Fruit fly (Drosophila melanogaster) whole organism: ENCODE results near the gene CG10725.

Experiments
- CG8478 ChIP-seq: fragments of >200 bp; optimal IDR thresholded peaks from 2 replicates; lab custom pipeline; 2018; ENCODE audit warnings: inconsistent platforms
- Dll ChIP-seq: fragments of >200 bp; optimal IDR thresholded peaks from 2 replicates; lab custom pipeline; 2017
- EcR ChIP-seq, 2 experiments: fragments of >200 bp; optimal IDR thresholded peaks; 2 replicates each; lab custom pipeline; 2017; ENCODE audit warnings: missing biosample characterization in 2 of 2, missing genetic modification characterization in 2 of 2, missing genetic modification reagents in 2 of 2
- pan ChIP-seq: fragments of >200 bp; optimal IDR thresholded peaks from 2 replicates; lab custom pipeline; 2017
- psq ChIP-seq: fragments of >200 bp; optimal IDR thresholded peaks from 2 replicates; lab custom pipeline; 2017
- usp ChIP-seq: fragments of >200 bp; optimal IDR thresholded peaks from 2 replicates; lab custom pipeline; 2017; ENCODE audit warnings: missing biosample characterization, missing genetic modification characterization, mixed read lengths

The CG10725 gene

DNA sequence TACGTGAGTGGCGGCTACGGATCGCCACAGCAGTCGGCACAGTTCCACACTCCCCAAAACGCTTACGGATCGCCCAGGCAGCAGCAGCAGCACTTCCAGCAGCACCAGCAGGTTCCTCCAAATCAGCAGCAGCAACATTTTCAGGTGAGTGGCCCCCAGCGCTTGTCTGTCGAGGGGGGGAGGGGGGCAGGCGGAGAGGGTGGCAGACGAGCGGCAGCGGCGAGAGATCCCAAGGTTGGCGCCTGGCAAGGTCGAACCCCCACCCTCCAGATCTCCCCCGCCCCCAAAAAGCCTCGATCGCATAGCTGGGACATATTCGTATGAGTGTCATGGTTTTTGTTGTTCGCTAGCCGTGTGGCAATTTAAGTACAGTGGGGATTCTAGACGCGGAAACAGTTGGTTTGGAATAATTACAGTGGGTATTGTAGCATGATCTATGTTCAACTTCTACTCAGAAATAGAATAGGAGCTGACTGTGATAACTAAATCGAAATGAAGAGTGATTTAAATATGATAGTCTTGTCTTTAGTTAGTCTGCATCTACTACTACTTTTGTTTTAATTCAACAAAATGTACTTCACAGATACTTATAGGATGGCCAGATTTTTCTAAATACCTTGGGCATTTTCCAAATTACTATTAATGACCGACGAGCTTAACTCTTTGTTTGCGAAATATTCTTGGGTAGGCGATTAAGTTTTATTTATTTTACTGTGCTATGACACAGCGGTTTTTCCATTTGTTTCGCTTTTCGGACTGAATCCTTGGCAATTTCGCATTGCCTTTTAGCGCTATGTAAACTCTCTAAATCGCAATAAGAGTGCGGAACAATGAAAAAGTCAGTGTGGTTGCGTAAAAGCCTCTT lies 40.8 kb downstream of the CG10725 start:
- TF ChIP-seq CG8478 (lab: Kevin White, UChicago) = no peak
- no peak for TF ChIP-seq Dll (lab: Kevin White, UChicago)
- TF ChIP-seq EcR (GFP tag; optimal IDR thresholded peaks at IDR 0.05; lab: Kevin White, UChicago) = no peak
- no peak for TF ChIP-seq psq
- no peak for TF ChIP-seq usp
- TF ChIP-seq pan (lab: Kevin White, UChicago) = no peak

DNA sequence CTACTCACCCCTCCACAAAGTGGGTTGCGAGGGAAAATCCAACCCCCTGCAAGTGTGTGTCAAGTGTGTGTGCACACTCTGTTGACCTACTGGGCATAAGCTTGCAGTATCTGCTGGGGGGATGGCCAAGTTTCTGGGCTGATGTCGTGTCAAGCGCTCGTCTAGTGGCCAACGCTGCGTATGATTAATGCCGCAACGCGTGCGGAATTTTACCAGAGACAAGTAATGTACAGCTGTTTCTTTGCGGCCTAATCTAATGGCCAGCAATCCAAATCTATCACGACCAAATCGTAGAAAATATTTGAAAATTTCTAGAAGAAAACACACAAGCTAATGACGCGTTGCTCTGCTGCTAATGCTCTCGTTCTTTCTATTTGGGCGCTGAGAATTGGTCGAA lies 41.4 kb downstream of the CG10725 start:
- TF ChIP-seq pan (lab: Kevin White, UChicago) = no peak
- no peak for TF ChIP-seq psq
- TF ChIP-seq EcR (GFP tag; optimal IDR thresholded peaks at IDR 0.05; lab: Kevin White, UChicago) = no peak
- TF ChIP-seq CG8478 (lab: Kevin White, UChicago) = no peak
- TF ChIP-seq usp = no peak
- no peak for TF ChIP-seq Dll (lab: Kevin White, UChicago)

DNA sequence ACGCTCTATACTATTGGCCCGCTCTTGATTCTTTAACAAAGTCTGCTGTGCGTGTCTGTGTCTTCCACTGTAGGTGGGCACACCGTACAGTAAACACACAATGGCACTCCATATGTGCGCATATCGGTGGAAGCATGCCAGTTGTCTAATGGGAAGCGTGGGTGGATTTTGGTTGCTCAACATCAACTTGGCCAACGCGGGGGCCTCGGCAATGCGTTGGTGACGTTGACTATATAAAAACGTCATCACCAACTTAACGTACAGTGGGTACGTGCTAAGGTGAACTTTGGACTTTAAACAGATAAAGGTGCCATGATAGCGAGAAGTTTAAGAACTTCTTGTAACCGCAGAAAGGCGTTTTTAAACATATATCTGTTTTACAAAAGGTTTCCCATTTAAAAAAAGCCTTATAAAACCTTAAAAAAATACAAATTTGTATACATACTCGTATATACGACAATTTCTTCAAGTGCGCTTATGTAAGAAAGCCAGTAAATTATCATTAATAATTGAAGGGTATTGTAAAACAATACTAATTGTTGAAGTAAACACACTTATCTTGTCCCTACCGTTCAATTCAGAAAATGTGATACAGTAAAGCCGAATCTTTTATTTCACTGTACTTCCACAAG lies 42.0 kb downstream of the CG10725 start:
- no peak for TF ChIP-seq EcR (GFP tag; optimal IDR thresholded peaks at IDR 0.05; lab: Kevin White, UChicago)
- TF ChIP-seq CG8478 (lab: Kevin White, UChicago) = no peak
- TF ChIP-seq psq = no peak
- TF ChIP-seq usp = no peak
- no peak for TF ChIP-seq Dll (lab: Kevin White, UChicago)
- TF ChIP-seq pan (lab: Kevin White, UChicago) = no peak

DNA sequence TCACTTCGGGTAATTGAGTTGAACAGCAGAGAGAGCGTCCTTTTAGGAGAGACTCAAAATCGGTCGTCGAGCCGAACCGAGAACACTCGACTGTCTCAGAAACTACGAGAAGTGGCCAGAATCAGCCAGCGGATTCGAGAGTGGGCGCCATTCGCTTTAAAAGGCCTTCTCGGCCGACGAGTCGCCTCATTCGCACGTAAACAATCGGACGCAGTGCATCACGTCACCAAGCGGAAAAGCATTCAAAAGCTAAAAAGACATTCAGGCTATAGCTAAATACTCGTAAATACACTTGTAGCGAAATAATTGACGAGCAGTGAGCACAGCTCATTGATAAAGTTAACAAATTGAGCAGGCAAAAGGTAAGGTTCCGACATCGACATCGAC lies 42.5 kb downstream of the CG10725 start:
- TF ChIP-seq EcR (GFP tag; optimal IDR thresholded peaks at IDR 0.05; lab: Kevin White, UChicago) (no peak), pan (lab: Kevin White, UChicago) (no peak), psq (no peak), usp (no peak), Dll (lab: Kevin White, UChicago) (peak; percentile 25)

DNA sequence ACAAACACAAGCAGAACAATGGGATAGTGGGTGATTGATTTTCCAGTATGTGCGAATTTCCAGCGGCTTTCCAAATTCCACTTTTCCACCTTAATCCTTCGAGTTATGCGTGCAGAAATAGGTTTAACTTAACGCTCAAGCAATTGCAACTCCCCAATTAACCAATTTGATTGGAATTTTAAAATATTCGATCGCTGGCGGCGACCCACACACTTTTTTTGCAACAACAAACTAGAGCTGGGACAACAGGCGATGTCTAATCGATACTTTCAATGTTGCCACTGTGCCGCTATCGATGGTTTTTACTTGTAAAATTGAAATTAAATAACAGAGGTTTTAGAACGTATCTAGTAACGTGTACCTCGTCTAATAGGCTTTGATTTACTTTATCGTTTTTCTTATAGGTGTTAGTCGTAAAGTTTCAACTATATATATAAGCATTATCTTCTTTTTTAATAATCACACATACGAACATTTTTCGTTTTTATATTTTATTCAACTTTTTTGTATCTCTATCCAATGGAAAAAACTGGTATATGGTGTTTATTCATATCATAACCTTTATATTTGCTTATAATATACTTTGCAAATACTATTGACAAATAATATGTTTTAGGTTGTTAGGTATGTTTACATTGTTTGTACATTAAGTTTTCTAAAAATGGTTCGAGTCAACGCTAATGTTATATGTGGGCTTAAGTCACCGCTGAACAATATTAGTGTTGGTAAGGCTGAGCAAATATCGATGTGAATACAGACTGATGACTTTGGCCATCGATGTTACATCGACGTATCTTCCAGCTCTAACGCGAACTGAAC lies 48.5 kb downstream of the CG10725 start, which contains the start of the genes Abp1 and Tgi:
Gene Abp1, minus strand, starts transcription at position 240 of the 819 bp plus-strand sequence.
Gene Tgi, plus strand, starts transcription at position 757 of the 819 bp plus-strand sequence.
- no peak for TF ChIP-seq pan (lab: Kevin White, UChicago)
- TF ChIP-seq Dll (lab: Kevin White, UChicago) = no peak
- TF ChIP-seq usp = no peak
- no peak for TF ChIP-seq EcR (GFP tag; optimal IDR thresholded peaks at IDR 0.05; lab: Kevin White, UChicago)
- TF ChIP-seq psq = no peak
- TF ChIP-seq CG8478 (lab: Kevin White, UChicago) = no peak

DNA sequence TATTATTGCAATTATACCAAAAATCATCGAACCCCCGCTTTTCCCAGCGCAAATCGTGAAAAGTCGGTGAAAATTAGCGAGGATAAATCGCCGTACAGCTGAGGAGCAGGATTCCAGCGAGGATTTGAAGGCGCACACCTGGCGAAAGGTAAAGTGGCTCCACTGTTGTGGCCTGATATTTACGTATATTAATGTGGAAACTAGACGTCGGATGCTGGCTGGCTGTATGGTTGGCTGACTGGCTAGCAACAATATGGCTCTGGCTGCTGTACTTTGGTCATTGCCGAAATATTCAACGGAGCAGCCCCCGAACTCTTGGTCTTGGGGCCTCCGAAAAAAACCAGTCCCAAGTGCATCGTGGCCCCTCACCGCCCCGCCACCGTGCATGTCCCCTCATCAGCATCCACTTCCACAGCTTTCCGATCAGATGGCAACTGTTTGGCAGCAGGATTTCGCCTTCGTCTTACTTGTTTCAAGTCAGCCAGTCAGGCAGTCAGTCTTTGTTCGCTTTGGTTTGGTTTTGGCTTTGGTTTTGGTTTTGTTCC lies 49.2 kb downstream of the CG10725 start:
- TF ChIP-seq CG8478 (lab: Kevin White, UChicago) (no peak), Dll (lab: Kevin White, UChicago) (peak; percentile 15)

DNA sequence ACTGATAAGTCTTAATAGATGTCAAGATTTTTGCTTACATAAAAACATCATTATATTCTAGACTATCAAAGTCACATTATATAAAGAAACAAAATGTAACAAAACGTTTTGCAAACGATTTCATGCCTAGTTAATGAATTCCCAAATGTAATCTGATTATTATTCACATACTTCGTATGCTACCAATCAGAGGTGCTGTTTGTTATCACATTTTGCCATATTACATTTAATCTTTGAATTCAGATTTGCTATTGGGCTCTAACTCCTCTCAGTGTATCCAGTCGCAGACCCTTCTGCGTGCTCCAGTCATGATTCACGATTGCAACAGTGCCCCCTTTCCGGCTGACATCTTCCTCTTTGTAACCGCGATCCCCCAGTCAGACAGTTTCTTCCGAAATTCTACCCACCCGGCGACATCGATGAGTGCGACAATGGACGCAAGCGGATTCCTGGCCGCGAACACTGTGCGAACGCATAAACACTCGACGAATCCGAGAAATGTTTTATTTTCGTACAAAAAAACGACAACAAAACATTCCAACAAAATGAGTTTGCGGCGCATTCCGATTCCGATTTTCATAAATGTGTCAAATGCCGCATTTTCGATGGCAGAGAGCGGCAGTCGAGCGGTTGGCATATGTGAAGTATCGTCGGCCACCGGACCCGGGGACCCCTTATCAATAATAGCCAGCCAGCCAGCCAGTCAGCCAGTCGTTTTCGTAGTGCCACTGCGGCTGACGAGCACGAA lies 50.5 kb downstream of the CG10725 start:
- TF ChIP-seq Dll (lab: Kevin White, UChicago) (no peak), CG8478 (lab: Kevin White, UChicago) (no peak), psq (no peak), EcR (GFP tag; optimal IDR thresholded peaks at IDR 0.05; lab: Kevin White, UChicago) (no peak), usp (no peak), pan (lab: Kevin White, UChicago) (no peak)
